Worm (Caenorhabditis elegans): ENCODE measurements around the gene C17B7.14.

The C17B7.14 gene

ce11 chrV:3333334-3333733, 13.0 kb upstream of the C17B7.14 start, which contains the start of gene C17B7.5:
Gene C17B7.5, plus strand, starts transcription at chrV:3333634.
- TF ChIP-seq ceh-82 (tag; optimal IDR thresholded peaks at IDR 0.05) (no peak), lin-14 (GFP tag; optimal IDR thresholded peaks at IDR 0.05) (no peak), vab-15 (tag; optimal IDR thresholded peaks at IDR 0.05) (no peak), nhr-19 (GFP tag; conservative IDR thresholded peaks at IDR 0.05) (no peak), tbx-2 (tag; optimal IDR thresholded peaks at IDR 0.05) (no peak), nhr-12 (tag; optimal IDR thresholded peaks at IDR 0.05) (no peak), lin-39 (tag; optimal IDR thresholded peaks at IDR 0.05) (no peak), hlh-17 (GFP tag; optimal IDR thresholded peaks at IDR 0.05; ENCODE audit: borderline replicate concordance) (no peak), tlp-1 (tag; optimal IDR thresholded peaks at IDR 0.05) (no peak), mep-1 (tag; optimal IDR thresholded peaks at IDR 0.05) (no peak), nhr-77 (tag; optimal IDR thresholded peaks at IDR 0.05) (no peak), ceh-63 (GFP tag; optimal IDR thresholded peaks at IDR 0.05) (no peak), nhr-85 (tag) (no peak)

- TF ChIP-seq jun-1 (tag; optimal IDR thresholded peaks at IDR 0.05) (no peak), vab-15 (tag; optimal IDR thresholded peaks at IDR 0.05) (no peak), lin-39 (tag; optimal IDR thresholded peaks at IDR 0.05) (no peak), mdl-1 (tag; optimal IDR thresholded peaks at IDR 0.05) (no peak), snu-23 (GFP tag; optimal IDR thresholded peaks at IDR 0.05) (no peak), unc-30 (tag; optimal IDR thresholded peaks at IDR 0.05) (no peak), ets-5 (GFP tag; IDR thresholded peaks at IDR 0.05) (no peak), fkh-8 (tag; optimal IDR thresholded peaks at IDR 0.05) (no peak), unc-98 (GFP tag; IDR thresholded peaks at IDR 0.05) (no peak), efl-1 (optimal IDR thresholded peaks at IDR 0.05) (no peak), efl-1 (GFP tag; optimal IDR thresholded peaks at IDR 0.05 in 1 of 2) (no peak), ceh-90 (tag; optimal IDR thresholded peaks at IDR 0.05) (no peak), tbx-2 (tag; optimal IDR thresholded peaks at IDR 0.05) (no peak), tlp-1 (tag; optimal IDR thresholded peaks at IDR 0.05) (no peak), elt-2 (tag; optimal IDR thresholded peaks at IDR 0.05) (no peak), elt-3 (tag; optimal IDR thresholded peaks at IDR 0.05) (no peak), nhr-77 (tag; optimal IDR thresholded peaks at IDR 0.05) (no peak), nhr-76 (tag; optimal IDR thresholded peaks at IDR 0.05) (no peak), unc-130 (tag; optimal IDR thresholded peaks at IDR 0.05) (no peak)
Observed at ce11 chrV:3332023-3332422, 11.7 kb upstream of the C17B7.14 start, which contains the start of gene C17B7.9. Gene C17B7.9, minus strand, starts transcription at chrV:3332123.

ce11 chrV:3324178-3324577, 3.8 kb upstream of the C17B7.14 start, which contains the start of gene C17B7.8:
Gene C17B7.8, minus strand, starts transcription at chrV:3324278.
- TF ChIP-seq snu-23 (GFP tag; optimal IDR thresholded peaks at IDR 0.05) (no peak), elt-2 (tag; optimal IDR thresholded peaks at IDR 0.05) (no peak), nhr-12 (tag; optimal IDR thresholded peaks at IDR 0.05) (no peak), nhr-90 (tag; optimal IDR thresholded peaks at IDR 0.05; ENCODE audit: poor library complexity) (no peak), mdl-1 (tag; optimal IDR thresholded peaks at IDR 0.05) (no peak), nhr-47 (tag; optimal IDR thresholded peaks at IDR 0.05) (no peak), ces-1 (GFP tag; optimal IDR thresholded peaks at IDR 0.05) (no peak), zip-4 (GFP tag; optimal IDR thresholded peaks at IDR 0.05) (no peak), zag-1 (tag; optimal IDR thresholded peaks at IDR 0.05) (no peak), vab-15 (tag; optimal IDR thresholded peaks at IDR 0.05) (no peak), aha-1 (tag; optimal IDR thresholded peaks at IDR 0.05) (no peak), lin-14 (GFP tag; optimal IDR thresholded peaks at IDR 0.05) (no peak), egl-27 (tag; optimal IDR thresholded peaks at IDR 0.05) (no peak)

- no peak for TF ChIP-seq nhr-11 (tag; optimal IDR thresholded peaks at IDR 0.05)
- TF ChIP-seq aly-2 (tag; optimal IDR thresholded peaks at IDR 0.05): no peak
- no peak for TF ChIP-seq unc-98 (GFP tag; IDR thresholded peaks at IDR 0.05)
- no peak for TF ChIP-seq nhr-85 (tag)
Observed at ce11 chrV:3320005-3320404, 327 bp downstream of the C17B7.14 start, which contains the start of gene F35F10.14. Gene F35F10.14, minus strand, starts transcription at chrV:3320105.

All from whole organism, L1 larva.